Worm (Caenorhabditis elegans): ENCODE data around the gene T04B8.5.
"Not testable (repeated sequence)": the region's sequence is repeated elsewhere in the genome, so short reads cannot be mapped to it uniquely, and the experiment has no call there.

Gene T04B8.5

ce11 chrII:621141-621540 is 3.2 kb downstream of the T04B8.5 start:
- no peak for TF ChIP-seq nhr-28 (tag; optimal IDR thresholded peaks at IDR 0.05)
- no peak for TF ChIP-seq lin-15B (tag; optimal IDR thresholded peaks at IDR 0.05)
- no peak for TF ChIP-seq nhr-76 (tag; optimal IDR thresholded peaks at IDR 0.05)
- no peak for TF ChIP-seq tbx-2 (tag; optimal IDR thresholded peaks at IDR 0.05)
- peak; percentile 63 for TF ChIP-seq pha-4 (tag; optimal IDR thresholded peaks at IDR 0.05)
- no peak for TF ChIP-seq skn-1 (tag; optimal IDR thresholded peaks at IDR 0.05)
- no peak for TF ChIP-seq aly-2 (tag; optimal IDR thresholded peaks at IDR 0.05)
- peak; percentile 64 for TF ChIP-seq elt-2 (tag; optimal IDR thresholded peaks at IDR 0.05)
- TF ChIP-seq zag-1 (tag; optimal IDR thresholded peaks at IDR 0.05): no peak
- TF ChIP-seq fkh-10 (GFP tag; optimal IDR thresholded peaks at IDR 0.05): no peak
- TF ChIP-seq jun-1 (tag; optimal IDR thresholded peaks at IDR 0.05): no peak
- TF ChIP-seq eor-1 (tag; optimal IDR thresholded peaks at IDR 0.05): no peak
- no peak for TF ChIP-seq ama-1 (optimal IDR thresholded peaks at IDR 0.05)
- TF ChIP-seq nhr-43 (tag; optimal IDR thresholded peaks at IDR 0.05; ENCODE audit: poor library complexity, severe bottlenecking): no peak
- TF ChIP-seq pqm-1 (tag; optimal IDR thresholded peaks at IDR 0.05): peak; percentile 70
- no peak for TF ChIP-seq lsy-12 (tag; optimal IDR thresholded peaks at IDR 0.05)
- no peak for TF ChIP-seq egl-5 (tag; optimal IDR thresholded peaks at IDR 0.05)
- no peak for TF ChIP-seq mdl-1 (tag; optimal IDR thresholded peaks at IDR 0.05)

- no peak for TF ChIP-seq lsy-12 (tag; optimal IDR thresholded peaks at IDR 0.05)
- TF ChIP-seq nhr-77 (tag; optimal IDR thresholded peaks at IDR 0.05): no peak
- TF ChIP-seq ceh-28 (tag; optimal IDR thresholded peaks at IDR 0.05): peak; percentile 84
These were observed 9.6 kb downstream of the T04B8.5 start for ce11 chrII:614701-615100.

ce11 chrII:612361-612760 is 12.0 kb downstream of the T04B8.5 start, which contains the start of gene clec-118:
TSS of gene clec-118 (minus strand) at chrII:612461.
- not testable (repeated sequence) for TF ChIP-seq nhr-12, mml-1, daf-12 (tag; optimal IDR thresholded peaks at IDR 0.05)

- no peak for TF ChIP-seq snpc-4 (tag; optimal IDR thresholded peaks at IDR 0.05)
- TF ChIP-seq unc-39 (tag; optimal IDR thresholded peaks at IDR 0.05): no peak
- TF ChIP-seq nhr-12 (tag; optimal IDR thresholded peaks at IDR 0.05): no peak
- TF ChIP-seq ceh-82 (tag; optimal IDR thresholded peaks at IDR 0.05): no peak
- no peak for TF ChIP-seq fkh-2 (tag; optimal IDR thresholded peaks at IDR 0.05)
- no peak for TF ChIP-seq mml-1 (tag; optimal IDR thresholded peaks at IDR 0.05)
- no peak for TF ChIP-seq nhr-28 (tag; optimal IDR thresholded peaks at IDR 0.05)
- no peak for TF ChIP-seq ceh-28 (tag; optimal IDR thresholded peaks at IDR 0.05)
- TF ChIP-seq nhr-23 (tag; optimal IDR thresholded peaks at IDR 0.05): no peak
- TF ChIP-seq nhr-237 (tag; optimal IDR thresholded peaks at IDR 0.05): no peak
- TF ChIP-seq ZK546.5 (tag; optimal IDR thresholded peaks at IDR 0.05): no peak
- no peak for TF ChIP-seq egl-27 (tag; optimal IDR thresholded peaks at IDR 0.05)
- TF ChIP-seq unc-62 (GFP tag; optimal IDR thresholded peaks at IDR 0.05): no peak
- TF ChIP-seq R02D3.7 (tag; optimal IDR thresholded peaks at IDR 0.05): no peak
- no peak for TF ChIP-seq ceh-9 (tag; optimal IDR thresholded peaks at IDR 0.05)
- TF ChIP-seq nhr-11 (tag; optimal IDR thresholded peaks at IDR 0.05): no peak
- TF ChIP-seq fkh-10 (GFP tag; optimal IDR thresholded peaks at IDR 0.05): no peak
- TF ChIP-seq nhr-77 (tag; optimal IDR thresholded peaks at IDR 0.05): no peak
- TF ChIP-seq pha-4 (tag; optimal IDR thresholded peaks at IDR 0.05): no peak
These were observed 15.6 kb downstream of the T04B8.5 start, which contains the start of gene W04H10.1 for ce11 chrII:608757-609156. TSS of gene W04H10.1 (plus strand) at chrII:609057.

ce11 chrII:608341-608740 is 16.0 kb downstream of the T04B8.5 start, which contains the start of gene W04H10.6:
TSS of gene W04H10.6 (minus strand) at chrII:608441.
- TF ChIP-seq nhr-25 (tag; optimal IDR thresholded peaks at IDR 0.05) (peak; percentile 22), ztf-4 (tag; optimal IDR thresholded peaks at IDR 0.05) (no peak)
